Worm (Caenorhabditis elegans): ENCODE results near the gene clh-6.

The clh-6 gene

ce11 chrV:12038783-12039182 lies 24.4 kb downstream of the clh-6 start (continued):
- TF ChIP-seq tbx-9 (tag; optimal IDR thresholded peaks at IDR 0.05; ENCODE audit: borderline replicate concordance) (no peak), pha-4 (tag; optimal IDR thresholded peaks at IDR 0.05) (no peak), B0035.1 (tag; optimal IDR thresholded peaks at IDR 0.05) (no peak), sptf-2 (GFP tag; optimal IDR thresholded peaks at IDR 0.05) (peak; percentile 60), ceh-27 (GFP tag; optimal IDR thresholded peaks at IDR 0.05) (no peak), atf-7 (tag; optimal IDR thresholded peaks at IDR 0.05) (no peak), ama-1 (optimal IDR thresholded peaks at IDR 0.05) (peak; percentile 57), ama-1 (GFP tag; optimal IDR thresholded peaks at IDR 0.05) (no peak), ztf-18 (tag; optimal IDR thresholded peaks at IDR 0.05) (peak; percentile 20), attf-3 (GFP tag; conservative IDR thresholded peaks at IDR 0.05) (no peak), dpff-1 (tag; optimal IDR thresholded peaks at IDR 0.05) (no peak), attf-5 (GFP tag; optimal IDR thresholded peaks at IDR 0.05) (no peak), Y56A3A.18 (GFP tag; IDR thresholded peaks at IDR 0.05) (no peak), unc-62 (GFP tag; optimal IDR thresholded peaks at IDR 0.05) (no peak), T26A5.8 (tag; optimal IDR thresholded peaks at IDR 0.05) (no peak), zim-3 (tag; optimal IDR thresholded peaks at IDR 0.05) (no peak), zfh-2 (GFP tag; conservative IDR thresholded peaks at IDR 0.05) (peak; percentile 95), cebp-1 (GFP tag; IDR thresholded peaks at IDR 0.05) (no peak), cebp-1 (tag; optimal IDR thresholded peaks at IDR 0.05) (no peak), hmg-20 (GFP tag; IDR thresholded peaks at IDR 0.05) (no peak), F33H1.4 (GFP tag; IDR thresholded peaks at IDR 0.05) (no peak), rcor-1 (GFP tag; IDR thresholded peaks at IDR 0.05) (0 out of 2 replicates have a peak, but pooled peaks have one; percentile 25), snpc-1.3 (tag; optimal IDR thresholded peaks at IDR 0.05; ENCODE audit: insufficient read depth) (no peak), mxl-1 (tag; optimal IDR thresholded peaks at IDR 0.05) (no peak), mcd-1 (GFP tag; IDR thresholded peaks at IDR 0.05) (peak; percentile 42)

- TF ChIP-seq hlh-26 (GFP tag; conservative IDR thresholded peaks at IDR 0.05) = no peak
- TF ChIP-seq hrde-1 (tag; optimal IDR thresholded peaks at IDR 0.05; ENCODE audit: borderline replicate concordance) = no peak
- TF ChIP-seq attf-5 (GFP tag; optimal IDR thresholded peaks at IDR 0.05) = no peak
- no peak for TF ChIP-seq lsy-27 (tag; optimal IDR thresholded peaks at IDR 0.05; ENCODE audit: borderline replicate concordance, insufficient read depth)
- TF ChIP-seq ztf-25 (GFP tag; IDR thresholded peaks at IDR 0.05) = no peak
- TF ChIP-seq hsf-1 (GFP tag; IDR thresholded peaks at IDR 0.05) = no peak
- TF ChIP-seq mxl-1 (tag; optimal IDR thresholded peaks at IDR 0.05) = no peak
- no peak for TF ChIP-seq tbp1 (GFP tag; optimal IDR thresholded peaks at IDR 0.05)
- no peak for TF ChIP-seq akir-1 (GFP tag; optimal IDR thresholded peaks at IDR 0.05)
- no peak for TF ChIP-seq D2030.7 (GFP tag; IDR thresholded peaks at IDR 0.05)
- TF ChIP-seq Y56A3A.18 (GFP tag; IDR thresholded peaks at IDR 0.05) = no peak
- TF ChIP-seq B0261.1 (tag; optimal IDR thresholded peaks at IDR 0.05) = no peak
- TF ChIP-seq C06A6.2 (GFP tag; conservative IDR thresholded peaks at IDR 0.05) = no peak
- TF ChIP-seq unc-130 (GFP tag; optimal IDR thresholded peaks at IDR 0.05) = no peak
- TF ChIP-seq gei-17 (GFP tag; optimal IDR thresholded peaks at IDR 0.05) = no peak
- TF ChIP-seq unc-62 (GFP tag; optimal IDR thresholded peaks at IDR 0.05) = no peak
- TF ChIP-seq snpc-4 (GFP tag; optimal IDR thresholded peaks at IDR 0.05) = no peak
- TF ChIP-seq snpc-4 (tag; optimal IDR thresholded peaks at IDR 0.05) = no peak
These were observed 24.9 kb downstream of the clh-6 start for ce11 chrV:12038317-12038716.

Data from whole organism, young adult.